Fruit fly (Drosophila melanogaster) whole organism, embryonic: ENCODE data around the gene PAN3.

Source experiments
- Atf-2 ChIP-seq: fragments of 200-800 bp; sonication (Bioruptor generic); optimal IDR thresholded peaks from 2 replicates; lab custom pipeline; 2016; ENCODE audit warnings: missing biosample characterization, missing genetic modification characterization
- B-H1 ChIP-seq: fragments of 200-800 bp; sonication (Bioruptor generic); IDR thresholded peaks from 3 replicates; pipeline ENCODE4 v1.3.6; 2022; ENCODE audit warnings: missing biosample characterization, missing genetic modification characterization
- BtbVII ChIP-seq: fragments of 200-800 bp; sonication (Bioruptor generic); optimal IDR thresholded peaks from 3 replicates; lab custom pipeline; 2017; ENCODE audit warnings: missing biosample characterization, mild to moderate bottlenecking, missing genetic modification characterization
- CG10431 ChIP-seq: fragments of 200-800 bp; sonication (Bioruptor generic); optimal IDR thresholded peaks from 3 replicates; lab custom pipeline; 2018; ENCODE audit warnings: missing biosample characterization, mild to moderate bottlenecking, missing genetic modification characterization
- CG11398 ChIP-seq: fragments of 200-800 bp; sonication (Bioruptor generic); optimal IDR thresholded peaks from 2 replicates; lab custom pipeline; 2016; ENCODE audit warnings: missing biosample characterization, missing genetic modification characterization
- CG11723 ChIP-seq: fragments of 200-800 bp; sonication (Bioruptor generic); optimal IDR thresholded peaks from 2 replicates; lab custom pipeline; 2017; ENCODE audit warnings: missing biosample characterization, mild to moderate bottlenecking, missing genetic modification characterization
- CG12236 ChIP-seq: fragments of 200-800 bp; sonication (Bioruptor generic); optimal IDR thresholded peaks from 2 replicates; lab custom pipeline; 2016; ENCODE audit warnings: missing biosample characterization, missing genetic modification characterization
- CG1233 ChIP-seq: fragments of 200-800 bp; sonication (Bioruptor generic); optimal IDR thresholded peaks from 4 replicates; lab custom pipeline; 2018; ENCODE audit warnings: missing biosample characterization, mild to moderate bottlenecking, missing genetic modification characterization
- CG13123 ChIP-seq: fragments of 200-800 bp; sonication (Bioruptor generic); optimal IDR thresholded peaks from 2 replicates; lab custom pipeline; 2016; ENCODE audit warnings: missing biosample characterization, missing genetic modification characterization
- CG15696 ChIP-seq: fragments of 200-800 bp; sonication (Bioruptor generic); optimal IDR thresholded peaks from 2 replicates; lab custom pipeline; 2019; ENCODE audit warnings: missing biosample characterization, mild to moderate bottlenecking, missing genetic modification characterization, moderate library complexity
- CG16863 ChIP-seq: fragments of 200-800 bp; sonication (Bioruptor generic); optimal IDR thresholded peaks from 3 replicates; lab custom pipeline; 2016; ENCODE audit warnings: missing biosample characterization, missing genetic modification characterization
- CG17802 ChIP-seq: fragments of 200-800 bp; sonication (Bioruptor generic); optimal IDR thresholded peaks from 2 replicates; lab custom pipeline; 2018; ENCODE audit warnings: missing biosample characterization, mild to moderate bottlenecking, missing genetic modification characterization, moderate library complexity
- CG1792 ChIP-seq: fragments of 200-800 bp; sonication (Bioruptor generic); optimal IDR thresholded peaks from 2 replicates; lab custom pipeline; 2016; ENCODE audit warnings: missing biosample characterization, missing genetic modification characterization
- CG18764 ChIP-seq: fragments of 200-800 bp; sonication (Bioruptor generic); optimal IDR thresholded peaks from 3 replicates; lab custom pipeline; 2016; ENCODE audit warnings: missing biosample characterization, missing genetic modification characterization
- CG2129 ChIP-seq: fragments of 200-800 bp; sonication (Bioruptor generic); IDR thresholded peaks from 2 replicates; pipeline ENCODE4 v1.3.6; 2022; ENCODE audit warnings: missing biosample characterization, missing genetic modification characterization; ENCODE audit not compliant: partially characterized antibody
- CG2712 ChIP-seq: fragments of 200-800 bp; optimal IDR thresholded peaks from 3 replicates; lab custom pipeline; 2019; ENCODE audit warnings: missing biosample characterization, mild to moderate bottlenecking, missing genetic modification characterization, moderate library complexity
- CG33213 ChIP-seq: fragments of 200-800 bp; sonication (Bioruptor generic); optimal IDR thresholded peaks from 3 replicates; lab custom pipeline; 2016; ENCODE audit warnings: missing biosample characterization, missing genetic modification characterization
- CG34376 ChIP-seq: fragments of 200-800 bp; sonication (Bioruptor generic); optimal IDR thresholded peaks from 2 replicates; lab custom pipeline; 2018; ENCODE audit warnings: missing biosample characterization, mild to moderate bottlenecking, missing genetic modification characterization
- CG3995 ChIP-seq: fragments of 200-800 bp; sonication (Bioruptor generic); optimal IDR thresholded peaks from 3 replicates; lab custom pipeline; 2016; ENCODE audit warnings: missing biosample characterization, missing genetic modification characterization
- CG4282 ChIP-seq: fragments of 200-800 bp; sonication (Bioruptor generic); optimal IDR thresholded peaks from 2 replicates; lab custom pipeline; 2016; ENCODE audit warnings: missing biosample characterization, missing genetic modification characterization
- CG7556 ChIP-seq: fragments of 200-800 bp; sonication (Bioruptor generic); optimal IDR thresholded peaks from 2 replicates; lab custom pipeline; 2017; ENCODE audit warnings: missing biosample characterization, mild to moderate bottlenecking, missing genetic modification characterization
- CG7963 ChIP-seq: fragments of 200-800 bp; sonication (Bioruptor generic); IDR thresholded peaks from 3 replicates; pipeline ENCODE4 v1.3.6; 2022; ENCODE audit warnings: missing biosample characterization, missing genetic modification characterization; ENCODE audit not compliant: partially characterized antibody
- Camta ChIP-seq: fragments of 200-800 bp; sonication (Bioruptor generic); optimal IDR thresholded peaks from 2 replicates; lab custom pipeline; 2016; ENCODE audit warnings: missing biosample characterization, missing genetic modification characterization
- Chrac-16 ChIP-seq: fragments of 200-800 bp; sonication (Bioruptor generic); optimal IDR thresholded peaks from 3 replicates; lab custom pipeline; 2016; ENCODE audit warnings: missing biosample characterization, missing genetic modification characterization
- D19A ChIP-seq: fragments of 200-800 bp; optimal IDR thresholded peaks from 3 replicates; lab custom pipeline; 2019; ENCODE audit warnings: missing biosample characterization, mild to moderate bottlenecking, missing genetic modification characterization, moderate library complexity
- Deaf1 ChIP-seq: fragments of 200-800 bp; optimal IDR thresholded peaks from 3 replicates; lab custom pipeline; 2019; ENCODE audit warnings: missing biosample characterization, mild to moderate bottlenecking, missing genetic modification characterization, moderate library complexity
- HHEX ChIP-seq: fragments of 200-800 bp; sonication (Bioruptor generic); optimal IDR thresholded peaks from 3 replicates; lab custom pipeline; 2017; ENCODE audit warnings: missing biosample characterization, mild to moderate bottlenecking, missing genetic modification characterization, missing genetic modification reagents
- Hmr ChIP-seq: fragments of 200-800 bp; sonication (Bioruptor generic); optimal IDR thresholded peaks from 3 replicates; lab custom pipeline; 2017; ENCODE audit warnings: mild to moderate bottlenecking, missing biosample characterization, missing genetic modification reagents, missing genetic modification characterization
- Hr51 ChIP-seq, 2 experiments: fragments of 200-800 bp; sonication (Bioruptor generic); optimal IDR thresholded peaks; 2 replicates in 1 of 2; 3 replicates in 1 of 2; lab custom pipeline; 2016 to 2018; ENCODE audit warnings: missing biosample characterization in 2 of 2, missing genetic modification characterization in 2 of 2, mild to moderate bottlenecking in 1 of 2, moderate library complexity in 1 of 2
- Med ChIP-seq: fragments of 200-800 bp; sonication (Bioruptor generic); peaks from one replicate; lab custom pipeline; 2016; ENCODE audit warnings: missing biosample characterization, missing genetic modification characterization, mild to moderate bottlenecking, inconsistent platforms, moderate library complexity
- NfI ChIP-seq: fragments of 200-800 bp; sonication (Bioruptor generic); optimal IDR thresholded peaks from 3 replicates; lab custom pipeline; 2018; ENCODE audit warnings: missing biosample characterization, mild to moderate bottlenecking, missing genetic modification characterization, moderate library complexity
- Optix ChIP-seq: fragments of 200-800 bp; sonication (Bioruptor generic); IDR thresholded peaks from 3 replicates; pipeline ENCODE4 v1.3.6; 2022; ENCODE audit warnings: missing biosample characterization, missing genetic modification characterization
- cato ChIP-seq: fragments of 200-800 bp; sonication (Bioruptor generic); optimal IDR thresholded peaks from 2 replicates; lab custom pipeline; 2016; ENCODE audit warnings: missing biosample characterization, missing genetic modification characterization, borderline replicate concordance
- croc ChIP-seq: fragments of 200-800 bp; sonication (Bioruptor generic); conservative IDR thresholded peaks from 3 replicates; pipeline ENCODE4 v1.3.6; 2022; ENCODE audit warnings: missing biosample characterization, missing genetic modification characterization
- disco-r ChIP-seq: fragments of 200-800 bp; sonication (Bioruptor generic); optimal IDR thresholded peaks from 2 replicates; lab custom pipeline; 2016; ENCODE audit warnings: missing biosample characterization, missing genetic modification characterization
- fd3F ChIP-seq: fragments of 200-800 bp; sonication (Bioruptor generic); optimal IDR thresholded peaks from 2 replicates; lab custom pipeline; 2018; ENCODE audit warnings: missing biosample characterization, mild to moderate bottlenecking, missing genetic modification characterization, moderate library complexity
- grn ChIP-seq: fragments of 200-800 bp; sonication (Bioruptor generic); optimal IDR thresholded peaks from 3 replicates; lab custom pipeline; 2017; ENCODE audit warnings: missing biosample characterization, missing genetic modification characterization
- gsb-n ChIP-seq: fragments of 200-800 bp; sonication (Bioruptor generic); optimal IDR thresholded peaks from 3 replicates; lab custom pipeline; 2018; ENCODE audit warnings: missing biosample characterization, mild to moderate bottlenecking, missing genetic modification characterization
- gt ChIP-seq: fragments of 200-800 bp; sonication (Bioruptor generic); IDR thresholded peaks from 2 replicates; pipeline ENCODE4 v1.3.6; 2022; ENCODE audit warnings: missing biosample characterization, missing genetic modification characterization
- mirr ChIP-seq: fragments of 200-800 bp; sonication (Bioruptor generic); optimal IDR thresholded peaks from 3 replicates; lab custom pipeline; 2018; ENCODE audit warnings: missing biosample characterization, mild to moderate bottlenecking, missing genetic modification characterization
- nerfin-1 ChIP-seq: fragments of 200-800 bp; sonication (Bioruptor generic); optimal IDR thresholded peaks from 3 replicates; lab custom pipeline; 2019; ENCODE audit warnings: missing biosample characterization, mild to moderate bottlenecking, missing genetic modification characterization, moderate library complexity
- p53 ChIP-seq: fragments of 200-800 bp; sonication (Bioruptor generic); optimal IDR thresholded peaks from 2 replicates; lab custom pipeline; 2016; ENCODE audit warnings: missing biosample characterization, missing genetic modification characterization
- pnt ChIP-seq: fragments of 200-800 bp; sonication (Bioruptor generic); optimal IDR thresholded peaks from 3 replicates; lab custom pipeline; 2016; ENCODE audit warnings: missing biosample characterization, missing genetic modification characterization
- salm ChIP-seq: fragments of 200-800 bp; sonication (Bioruptor generic); optimal IDR thresholded peaks from 2 replicates; lab custom pipeline; 2018; ENCODE audit warnings: missing biosample characterization, mild to moderate bottlenecking, missing genetic modification characterization
- sima ChIP-seq: fragments of 200-800 bp; sonication (Bioruptor generic); optimal IDR thresholded peaks from 2 replicates; lab custom pipeline; 2016; ENCODE audit warnings: missing biosample characterization, missing genetic modification characterization
- sqz ChIP-seq: fragments of 200-800 bp; sonication (Bioruptor generic); optimal IDR thresholded peaks from 3 replicates; lab custom pipeline; 2018; ENCODE audit warnings: missing biosample characterization, mild to moderate bottlenecking, missing genetic modification characterization
- sr ChIP-seq: fragments of 200-800 bp; sonication (Bioruptor generic); IDR thresholded peaks from 3 replicates; pipeline ENCODE4 v1.3.6; 2022; ENCODE audit warnings: missing biosample characterization, missing genetic modification characterization
- sug ChIP-seq: fragments of 200-800 bp; optimal IDR thresholded peaks from 2 replicates; lab custom pipeline; 2019; ENCODE audit warnings: missing biosample characterization, mild to moderate bottlenecking, missing genetic modification characterization, moderate library complexity
- tin ChIP-seq: fragments of 200-800 bp; sonication (Bioruptor generic); optimal IDR thresholded peaks from 3 replicates; lab custom pipeline; 2016; ENCODE audit warnings: missing biosample characterization, missing genetic modification characterization
- vfl ChIP-seq: fragments of 200-800 bp; sonication (Bioruptor generic); optimal IDR thresholded peaks from 2 replicates; lab custom pipeline; 2016; ENCODE audit warnings: missing biosample characterization, missing genetic modification characterization
- wdn ChIP-seq: fragments of 200-800 bp; sonication (Bioruptor generic); IDR thresholded peaks from 2 replicates; pipeline ENCODE4 v1.3.6; 2022; ENCODE audit warnings: missing biosample characterization, missing genetic modification characterization

The PAN3 gene

DNA sequence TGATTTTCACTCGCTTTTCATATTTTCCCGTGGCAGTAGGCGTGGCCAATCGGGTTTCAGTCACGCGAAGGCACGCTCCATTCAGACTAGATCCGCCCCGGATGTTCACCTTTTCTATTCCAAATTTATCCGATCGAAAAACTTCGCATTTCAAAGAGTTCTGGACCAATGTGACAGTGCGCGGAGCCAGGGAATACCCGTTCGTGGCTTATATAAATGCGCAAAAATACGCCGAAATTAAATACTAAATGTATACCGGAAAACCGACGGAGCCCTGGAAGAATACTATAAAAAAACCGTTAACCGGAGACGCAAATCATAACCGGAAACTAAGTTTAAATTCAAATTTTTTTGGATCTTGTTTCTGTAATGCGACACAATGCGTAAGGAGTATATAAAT is 56.6 kb downstream of the PAN3 start, which contains the start of gene promL (continued):
- TF ChIP-seq grn (GFP tag; lab: Kevin White, UChicago): peak; percentile 44
- TF ChIP-seq disco-r (GFP tag; lab: Kevin White, UChicago): peak; percentile 32
- peak; percentile 42 for TF ChIP-seq p53
- TF ChIP-seq sima: no peak
- TF ChIP-seq CG4282 (GFP tag; lab: Kevin White, UChicago): no peak
- no peak for TF ChIP-seq B-H1 (GFP tag; lab: Robert Waterston, UW)
- TF ChIP-seq Med (GFP tag; lab: Kevin White, UChicago): peak; percentile 95
- TF ChIP-seq CG34376 (GFP tag; lab: Kevin White, UChicago): peak; percentile 75
- TF ChIP-seq D19A: peak; percentile 53
- peak; percentile 9 for TF ChIP-seq tin
- TF ChIP-seq CG7556 (GFP tag; lab: Kevin White, UChicago): peak; percentile 43
- TF ChIP-seq nerfin-1: peak; percentile 57
- TF ChIP-seq CG11723: peak; percentile 28
- peak; percentile 64 for TF ChIP-seq CG2712
- TF ChIP-seq CG33213 (GFP tag; lab: Kevin White, UChicago): peak; percentile 85
- peak; percentile 27 for TF ChIP-seq CG15696 (tag; lab: Kevin White, UChicago)
- peak; percentile 15; the same call in 1 of the 2 replicates for TF ChIP-seq wdn (GFP tag; lab: Robert Waterston, UW)
- no peak for TF ChIP-seq CG1792 (GFP tag; lab: Kevin White, UChicago)
- peak; percentile 18 to 52 for TF ChIP-seq Hr51 (GFP tag; optimal IDR thresholded peaks at IDR 0.05; lab: Kevin White, UChicago)
- TF ChIP-seq sqz (GFP tag; lab: Kevin White, UChicago): peak; percentile 40
- TF ChIP-seq CG7963: no peak
- TF ChIP-seq CG10431 (GFP tag; lab: Kevin White, UChicago): peak; percentile 66
- TF ChIP-seq sug (tag; lab: Kevin White, UChicago): peak; percentile 71
- no peak for TF ChIP-seq CG13123 (GFP tag; lab: Kevin White, UChicago)
- TF ChIP-seq CG2129 (GFP tag; lab: Robert Waterston, UW): no peak
- no peak for TF ChIP-seq gt (GFP tag; lab: Robert Waterston, UW)
- TF ChIP-seq CG11398 (GFP tag; lab: Kevin White, UChicago): peak; percentile 51
- peak; percentile 74 for TF ChIP-seq NfI (GFP tag; lab: Kevin White, UChicago)
- TF ChIP-seq sr (GFP tag; lab: Robert Waterston, UW): no peak
- TF ChIP-seq CG3995: peak; percentile 22
- TF ChIP-seq Atf-2 (GFP tag; lab: Kevin White, UChicago): peak; percentile 16
- TF ChIP-seq Deaf1 (tag; lab: Kevin White, UChicago): peak; percentile 40
- TF ChIP-seq BtbVII (GFP tag; lab: Kevin White, UChicago): peak; percentile 20
- no peak for TF ChIP-seq pnt
- peak; percentile 10 for TF ChIP-seq fd3F (GFP tag; lab: Kevin White, UChicago)
- no peak for TF ChIP-seq Optix (GFP tag; lab: Robert Waterston, UW)
- TF ChIP-seq CG16863 (GFP tag; lab: Kevin White, UChicago): peak; percentile 9
- no peak for TF ChIP-seq CG17802 (tag; lab: Kevin White, UChicago)
- TF ChIP-seq CG12236 (GFP tag; lab: Kevin White, UChicago): peak; percentile 6
- peak; percentile 66 for TF ChIP-seq salm (tag; lab: Kevin White, UChicago)
- TF ChIP-seq cato: no peak
- TF ChIP-seq Hmr (GFP tag; lab: Kevin White, UChicago): peak; percentile 93
- no peak for TF ChIP-seq Chrac-16
- TF ChIP-seq CG1233 (GFP tag; lab: Kevin White, UChicago): peak; percentile 53
- TF ChIP-seq mirr (GFP tag; lab: Kevin White, UChicago): peak; percentile 47
- peak; percentile 67 for TF ChIP-seq gsb-n
- TF ChIP-seq CG18764 (GFP tag; lab: Kevin White, UChicago): peak; percentile 12
- no peak for TF ChIP-seq vfl (GFP tag; lab: Kevin White, UChicago)
- TF ChIP-seq HHEX: peak; percentile 69
- TF ChIP-seq croc (GFP tag; lab: Robert Waterston, UW): no peak
- peak; percentile 57 for TF ChIP-seq Camta
